Worm (Caenorhabditis elegans): Measurements from ENCODE around the gene ZK353.2.

The ZK353.2 gene

DNA sequence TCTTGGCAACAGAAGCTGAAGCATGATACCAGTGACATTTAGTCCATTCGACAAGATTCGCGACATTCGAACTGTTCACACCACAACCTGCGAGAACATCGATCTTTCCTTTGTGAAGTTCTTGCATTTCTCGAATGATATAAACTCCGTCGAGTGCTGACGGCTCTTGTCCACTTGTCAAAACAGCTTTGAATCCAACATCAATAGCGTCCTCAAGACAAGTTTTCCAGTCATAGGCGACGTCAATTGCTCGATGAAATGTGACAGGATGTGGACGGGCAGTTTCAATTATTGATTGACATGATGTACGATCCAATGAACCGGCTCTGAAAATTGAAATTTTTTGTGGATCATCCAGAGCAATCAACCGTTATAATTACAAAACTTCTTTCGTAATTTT lies 4.1 kb downstream of the ZK353.2 start:
- TF ChIP-seq lir-3 (tag; optimal IDR thresholded peaks at IDR 0.05; ENCODE audit: poor library complexity), result no peak
- no peak for TF ChIP-seq snpc-4 (tag; optimal IDR thresholded peaks at IDR 0.05)
- TF ChIP-seq nhr-12 (tag; optimal IDR thresholded peaks at IDR 0.05), result no peak
- no peak for TF ChIP-seq sox-4 (tag; optimal IDR thresholded peaks at IDR 0.05)
- TF ChIP-seq mef-2 (tag; optimal IDR thresholded peaks at IDR 0.05), result no peak
- TF ChIP-seq fkh-4 (tag; optimal IDR thresholded peaks at IDR 0.05; ENCODE audit: borderline replicate concordance), result no peak
- TF ChIP-seq fos-1 (tag; optimal IDR thresholded peaks at IDR 0.05), result no peak
- TF ChIP-seq skn-1 (tag; optimal IDR thresholded peaks at IDR 0.05), result no peak
- TF ChIP-seq hpl-2 (GFP tag; optimal IDR thresholded peaks at IDR 0.05), result no peak
- no peak for TF ChIP-seq pag-3 (tag; optimal IDR thresholded peaks at IDR 0.05; ENCODE audit: borderline replicate concordance, insufficient read depth)
- TF ChIP-seq ets-5 (GFP tag; IDR thresholded peaks at IDR 0.05), result no peak
- no peak for TF ChIP-seq nhr-11 (tag; optimal IDR thresholded peaks at IDR 0.05)
- TF ChIP-seq efl-3 (GFP tag; optimal IDR thresholded peaks at IDR 0.05), result no peak
- TF ChIP-seq nhr-85 (tag), result no peak
- TF ChIP-seq vab-15 (tag; optimal IDR thresholded peaks at IDR 0.05), result no peak
- TF ChIP-seq mab-9 (GFP tag; IDR thresholded peaks at IDR 0.05), result no peak
- no peak for TF ChIP-seq tbx-2 (tag; optimal IDR thresholded peaks at IDR 0.05)

- TF ChIP-seq nhr-85 (tag) (no peak), ceh-8 (GFP tag; optimal IDR thresholded peaks at IDR 0.05) (no peak), rnt-1 (tag; optimal IDR thresholded peaks at IDR 0.05) (no peak), F16B12.6 (tag; optimal IDR thresholded peaks at IDR 0.05) (no peak), ztf-11 (tag; optimal IDR thresholded peaks at IDR 0.05) (no peak), dsc-1 (tag; optimal IDR thresholded peaks at IDR 0.05) (no peak), irx-1 (tag; optimal IDR thresholded peaks at IDR 0.05) (no peak), sup-37 (GFP tag; optimal IDR thresholded peaks at IDR 0.05) (no peak)
Measured at ce11 chrIII:8403507-8403906, 5.0 kb downstream of the ZK353.2 start, which contains the start of gene cutc-1. cutc-1 (minus strand) TSS chrIII:8403607.

DNA sequence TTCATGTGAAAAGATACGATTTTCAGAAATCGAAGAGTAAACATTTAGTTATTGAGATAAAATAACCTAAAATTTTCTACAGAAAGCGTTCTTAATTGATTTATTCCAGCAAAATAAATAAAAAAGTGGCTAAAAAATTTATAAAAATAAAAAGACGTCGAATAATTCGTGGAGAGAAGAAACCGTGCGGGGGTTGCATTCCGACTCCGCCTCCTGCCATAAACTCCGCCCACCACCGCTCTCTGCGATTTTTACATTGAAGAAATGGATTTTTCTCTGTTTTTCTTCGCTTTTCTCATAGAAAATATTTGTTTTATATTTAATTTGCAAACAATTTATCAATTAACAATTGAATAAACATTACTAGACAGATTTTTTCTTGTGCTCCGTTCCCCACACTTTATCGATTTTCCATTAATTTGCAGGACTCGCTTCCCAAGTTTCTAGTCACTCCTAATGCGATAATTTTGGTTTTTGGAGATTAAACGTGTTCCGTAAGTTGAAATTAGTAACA lies 7.0 kb downstream of the ZK353.2 start, which contains the start of the genes ubxn-4 and cyy-1:
Gene ubxn-4 (minus strand): TSS at position 114 of the 514 bp plus-strand sequence.
Gene cyy-1 (plus strand): TSS at position 426 of the 514 bp plus-strand sequence.
- no peak for TF ChIP-seq mef-2 (tag; optimal IDR thresholded peaks at IDR 0.05)
- no peak for TF ChIP-seq grh-1 (GFP tag; IDR thresholded peaks at IDR 0.05)
- TF ChIP-seq lin-39 (tag; optimal IDR thresholded peaks at IDR 0.05), result no peak
- no peak for TF ChIP-seq irx-1 (tag; optimal IDR thresholded peaks at IDR 0.05)
- TF ChIP-seq sox-4 (tag; optimal IDR thresholded peaks at IDR 0.05), result no peak
- TF ChIP-seq dpl-1 (GFP tag; optimal IDR thresholded peaks at IDR 0.05), result peak in 1 of 3 experiments; percentile 27
- no peak for TF ChIP-seq fkh-4 (tag; optimal IDR thresholded peaks at IDR 0.05; ENCODE audit: borderline replicate concordance)
- TF ChIP-seq ztf-4 (tag; optimal IDR thresholded peaks at IDR 0.05), result no peak
- no peak for TF ChIP-seq fkh-8 (tag; optimal IDR thresholded peaks at IDR 0.05)
- TF ChIP-seq lin-13 (GFP tag; optimal IDR thresholded peaks at IDR 0.05), result no peak
- no peak for TF ChIP-seq ces-1 (GFP tag; optimal IDR thresholded peaks at IDR 0.05)
- TF ChIP-seq xbp-1 (tag; optimal IDR thresholded peaks at IDR 0.05), result peak; percentile 51
- no peak for TF ChIP-seq pag-3 (tag; optimal IDR thresholded peaks at IDR 0.05; ENCODE audit: borderline replicate concordance, insufficient read depth)
- TF ChIP-seq efl-1 (optimal IDR thresholded peaks at IDR 0.05), result no peak
- TF ChIP-seq efl-1 (GFP tag; optimal IDR thresholded peaks at IDR 0.05 in 1 of 2), result peak in 1 of 2 experiments; percentile 92
- no peak for TF ChIP-seq ceh-90 (tag; optimal IDR thresholded peaks at IDR 0.05)
- no peak for TF ChIP-seq nhr-20 (tag; optimal IDR thresholded peaks at IDR 0.05)
- no peak for TF ChIP-seq zip-4 (GFP tag; optimal IDR thresholded peaks at IDR 0.05)
- no peak for TF ChIP-seq alr-1 (tag; optimal IDR thresholded peaks at IDR 0.05; ENCODE audit: borderline replicate concordance)
- TF ChIP-seq lsy-2 (tag; optimal IDR thresholded peaks at IDR 0.05), result peak in 1 of 2 experiments; percentile 31
- TF ChIP-seq lin-14 (GFP tag; optimal IDR thresholded peaks at IDR 0.05), result peak; percentile 7
- no peak for TF ChIP-seq nhr-71 (tag; optimal IDR thresholded peaks at IDR 0.05)
- TF ChIP-seq unc-130 (tag; optimal IDR thresholded peaks at IDR 0.05), result no peak
- no peak for TF ChIP-seq fkh-10 (GFP tag; optimal IDR thresholded peaks at IDR 0.05)
- no peak for TF ChIP-seq mep-1 (tag; optimal IDR thresholded peaks at IDR 0.05)

Measured in whole organism, L1 larva.